Worm (Caenorhabditis elegans) whole organism, L2 larva: ENCODE measurements around the gene act-5.

Experiments
- C34F6.9 ChIP-seq: fragments of 150-350 bp; optimal IDR thresholded peaks from 2 replicates; lab custom pipeline; 2014; ENCODE audit warnings: missing biosample characterization, missing genetic modification characterization
- F13H6.1 ChIP-seq: sonication (generic microtip); optimal IDR thresholded peaks from 2 replicates; lab custom pipeline; 2016; ENCODE audit warnings: missing genetic modification characterization, missing compliant biosample characterization
- ZK546.5 ChIP-seq: sonication (generic microtip); optimal IDR thresholded peaks from 2 replicates; lab custom pipeline; 2017; ENCODE audit warnings: missing biosample characterization, missing genetic modification characterization
- alr-1 ChIP-seq: fragments of 150-350 bp; optimal IDR thresholded peaks from 2 replicates; lab custom pipeline; 2014; ENCODE audit warnings: missing biosample characterization, missing genetic modification characterization
- aly-2 ChIP-seq: fragments of 150-350 bp; optimal IDR thresholded peaks from 2 replicates; lab custom pipeline; 2014; ENCODE audit warnings: missing biosample characterization, missing genetic modification characterization
- ama-1 ChIP-seq: fragments of 150-350 bp; optimal IDR thresholded peaks from 2 replicates; lab custom pipeline; 2018; ENCODE audit warnings: inconsistent platforms
- blmp-1 ChIP-seq: sonication (generic microtip); optimal IDR thresholded peaks from 2 replicates; lab custom pipeline; 2017; ENCODE audit warnings: missing genetic modification characterization, mild to moderate bottlenecking, missing compliant biosample characterization, antibody characterized with exemption, moderate library complexity; ENCODE audit not compliant: insufficient read depth
- ceh-16 ChIP-seq: fragments of 150-350 bp; optimal IDR thresholded peaks from 2 replicates; lab custom pipeline; 2014; ENCODE audit warnings: missing biosample characterization, missing genetic modification characterization
- elt-1 ChIP-seq: fragments of 150-350 bp; optimal IDR thresholded peaks from 2 replicates; lab custom pipeline; 2014; ENCODE audit warnings: missing biosample characterization, missing genetic modification characterization
- elt-3 ChIP-seq: sonication (generic microtip); optimal IDR thresholded peaks from 2 replicates; lab custom pipeline; 2017; ENCODE audit warnings: missing biosample characterization, missing genetic modification characterization
- fos-1 ChIP-seq: fragments of 150-350 bp; optimal IDR thresholded peaks from 2 replicates; lab custom pipeline; 2014; ENCODE audit warnings: missing biosample characterization, missing genetic modification characterization
- gmeb-1 ChIP-seq: fragments of 150-350 bp; optimal IDR thresholded peaks from 2 replicates; lab custom pipeline; 2014; ENCODE audit warnings: missing biosample characterization, missing genetic modification characterization
- lin-11 ChIP-seq: fragments of 150-350 bp; sonication (generic microtip); optimal IDR thresholded peaks from 2 replicates; lab custom pipeline; 2014; ENCODE audit warnings: missing biosample characterization, missing genetic modification characterization, inconsistent platforms, mixed read lengths
- lin-39 ChIP-seq: fragments of 150-350 bp; optimal IDR thresholded peaks from 2 replicates; lab custom pipeline; 2014; ENCODE audit warnings: missing biosample characterization, missing genetic modification reagents, missing genetic modification characterization
- lsy-2 ChIP-seq, 2 experiments: fragments of 150-350 bp in 1 of 2; sonication (generic microtip) in 1 of 2; optimal IDR thresholded peaks; 2 replicates each; lab custom pipeline; 2014 to 2017; ENCODE audit warnings: missing biosample characterization in 2 of 2, missing genetic modification characterization in 2 of 2
- mab-5 ChIP-seq: fragments of 150-350 bp; optimal IDR thresholded peaks from 2 replicates; lab custom pipeline; 2014; ENCODE audit warnings: missing biosample characterization, missing genetic modification characterization
- mbf-1 ChIP-seq: sonication (generic microtip); optimal IDR thresholded peaks from 2 replicates; lab custom pipeline; 2017; ENCODE audit warnings: missing biosample characterization, missing genetic modification characterization
- mdl-1 ChIP-seq, 2 experiments: fragments of 150-350 bp in 1 of 2; sonication (generic microtip) in 1 of 2; optimal IDR thresholded peaks; 2 replicates each; lab custom pipeline; 2017; ENCODE audit warnings: missing biosample characterization in 2 of 2, missing genetic modification characterization in 2 of 2
- nhr-10 ChIP-seq: sonication (generic microtip); optimal IDR thresholded peaks from 2 replicates; lab custom pipeline; 2017; ENCODE audit warnings: missing biosample characterization, missing genetic modification characterization
- nhr-11 ChIP-seq: fragments of 150-350 bp; optimal IDR thresholded peaks from 2 replicates; lab custom pipeline; 2014; ENCODE audit warnings: missing biosample characterization, missing genetic modification characterization
- nhr-12 ChIP-seq: fragments of 150-350 bp; optimal IDR thresholded peaks from 2 replicates; lab custom pipeline; 2014; ENCODE audit warnings: missing biosample characterization, missing genetic modification characterization
- nhr-129 ChIP-seq: fragments of 150-350 bp; optimal IDR thresholded peaks from 2 replicates; lab custom pipeline; 2014; ENCODE audit warnings: missing biosample characterization, missing genetic modification characterization
- nhr-21 ChIP-seq: fragments of 150-350 bp; optimal IDR thresholded peaks from 2 replicates; lab custom pipeline; 2014; ENCODE audit warnings: missing biosample characterization, missing genetic modification characterization
- nhr-23 ChIP-seq: fragments of 150-350 bp; optimal IDR thresholded peaks from 2 replicates; lab custom pipeline; 2014; ENCODE audit warnings: missing biosample characterization, missing genetic modification reagents, missing genetic modification characterization
- nhr-25 ChIP-seq: fragments of 150-350 bp; sonication (generic microtip); optimal IDR thresholded peaks from 3 replicates; lab custom pipeline; 2014; ENCODE audit warnings: missing biosample characterization, missing genetic modification characterization
- nhr-6 ChIP-seq: fragments of 150-350 bp; optimal IDR thresholded peaks from 2 replicates; lab custom pipeline; 2014; ENCODE audit warnings: missing biosample characterization, missing genetic modification characterization
- nhr-77 ChIP-seq: fragments of 150-350 bp; optimal IDR thresholded peaks from 2 replicates; lab custom pipeline; 2014; ENCODE audit warnings: missing biosample characterization, missing genetic modification characterization
- peb-1 ChIP-seq: fragments of 150-350 bp; optimal IDR thresholded peaks from 2 replicates; lab custom pipeline; 2014; ENCODE audit warnings: missing biosample characterization, missing genetic modification characterization
- sem-4 ChIP-seq: fragments of 150-350 bp; optimal IDR thresholded peaks from 2 replicates; lab custom pipeline; 2014; ENCODE audit warnings: missing biosample characterization, missing genetic modification reagents, missing genetic modification characterization
- snpc-4 ChIP-seq: fragments of 150-350 bp; optimal IDR thresholded peaks from 2 replicates; lab custom pipeline; 2014; ENCODE audit warnings: missing biosample characterization, missing genetic modification characterization
- unc-55 ChIP-seq: fragments of 150-350 bp; sonication (generic microtip); optimal IDR thresholded peaks from 3 replicates; lab custom pipeline; 2014; ENCODE audit warnings: missing biosample characterization, missing genetic modification reagents, missing genetic modification characterization
- zag-1 ChIP-seq: fragments of 150-350 bp; optimal IDR thresholded peaks from 2 replicates; lab custom pipeline; 2014; ENCODE audit warnings: missing biosample characterization, missing genetic modification characterization
- ztf-1 ChIP-seq: fragments of 200-800 bp; sonication (Bioruptor generic); conservative IDR thresholded peaks from 2 replicates; pipeline ENCODE4 v1.3.6; 2022; ENCODE audit warnings: missing genetic modification characterization, missing compliant biosample characterization
- ztf-11 ChIP-seq: sonication (generic microtip); optimal IDR thresholded peaks from 2 replicates; lab custom pipeline; 2017; ENCODE audit warnings: missing biosample characterization, missing genetic modification characterization
- ztf-4 ChIP-seq: fragments of 150-350 bp; optimal IDR thresholded peaks from 2 replicates; lab custom pipeline; 2014; ENCODE audit warnings: missing biosample characterization, missing genetic modification characterization

Gene act-5

DNA sequence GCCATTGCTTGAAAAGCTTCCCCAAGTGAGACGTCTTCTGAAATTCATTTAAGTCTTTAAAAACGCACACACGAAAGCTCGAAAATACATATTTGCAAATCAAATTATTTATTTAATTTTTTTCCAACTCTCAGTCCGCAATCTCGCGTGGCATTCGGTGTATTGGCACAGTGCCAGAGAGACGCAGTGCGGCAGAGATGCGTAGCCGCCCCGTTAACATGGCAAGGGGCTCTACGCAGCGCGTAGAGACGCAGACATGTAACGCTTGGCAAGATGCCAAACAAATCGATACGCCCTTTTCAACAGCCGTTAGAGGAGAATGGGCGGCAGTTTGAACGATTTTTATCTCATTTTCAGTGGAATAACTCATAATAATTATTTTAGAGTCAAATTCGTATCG is 37.7 kb upstream of the act-5 start, which contains the start of the genes drr-2 and set-16 (continued):
- no peak for TF ChIP-seq mbf-1 (tag; lab: Kevin White, UChicago)
- peak; percentile 95 for TF ChIP-seq nhr-6 (tag; lab: Kevin White, UChicago)
- no peak for TF ChIP-seq ztf-1 (GFP tag; lab: Robert Waterston, UW)
- TF ChIP-seq sem-4, result peak; percentile 97
- TF ChIP-seq unc-55 (GFP tag; lab: Kevin White, UChicago), result peak; percentile 99
- TF ChIP-seq snpc-4 (tag; lab: Kevin White, UChicago), result peak; percentile 90
- TF ChIP-seq nhr-129 (tag; lab: Kevin White, UChicago), result peak; percentile 95

DNA sequence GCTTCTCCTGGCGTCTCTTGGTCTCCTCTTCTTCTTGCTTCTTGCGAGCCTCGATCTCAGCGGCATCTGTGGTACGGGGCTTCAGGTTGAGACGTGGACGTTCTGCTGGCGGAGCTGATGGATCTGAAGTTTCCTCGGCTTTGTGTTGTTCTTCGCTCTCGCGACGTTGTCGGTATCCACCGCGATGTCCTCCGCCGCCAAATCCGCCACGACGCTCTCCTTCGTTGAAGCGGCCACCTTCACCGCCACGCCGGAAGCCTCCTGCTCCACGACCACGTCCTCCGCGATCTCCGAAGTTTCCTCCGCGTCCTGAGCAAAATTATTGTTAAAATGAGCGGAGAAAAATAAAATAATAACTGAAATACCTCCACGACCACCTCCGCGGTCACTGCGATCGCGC is 36.9 kb upstream of the act-5 start:
- TF ChIP-seq F13H6.1 (no peak), nhr-12 (no peak), lsy-2 (tag; optimal IDR thresholded peaks at IDR 0.05; lab: Kevin White, UChicago) (no peak), lin-11 (tag; lab: Kevin White, UChicago) (no peak), fos-1 (tag; lab: Kevin White, UChicago) (no peak), elt-3 (tag; lab: Kevin White, UChicago) (no peak), nhr-21 (tag; lab: Kevin White, UChicago) (no peak), nhr-11 (no peak), ztf-4 (no peak), gmeb-1 (tag; lab: Kevin White, UChicago) (no peak), zag-1 (tag; lab: Kevin White, UChicago) (no peak), alr-1 (no peak), lin-39 (tag; lab: Kevin White, UChicago) (no peak), nhr-6 (tag; lab: Kevin White, UChicago) (no peak), blmp-1 (tag; lab: Kevin White, UChicago) (no peak), C34F6.9 (tag; lab: Kevin White, UChicago) (no peak)

DNA sequence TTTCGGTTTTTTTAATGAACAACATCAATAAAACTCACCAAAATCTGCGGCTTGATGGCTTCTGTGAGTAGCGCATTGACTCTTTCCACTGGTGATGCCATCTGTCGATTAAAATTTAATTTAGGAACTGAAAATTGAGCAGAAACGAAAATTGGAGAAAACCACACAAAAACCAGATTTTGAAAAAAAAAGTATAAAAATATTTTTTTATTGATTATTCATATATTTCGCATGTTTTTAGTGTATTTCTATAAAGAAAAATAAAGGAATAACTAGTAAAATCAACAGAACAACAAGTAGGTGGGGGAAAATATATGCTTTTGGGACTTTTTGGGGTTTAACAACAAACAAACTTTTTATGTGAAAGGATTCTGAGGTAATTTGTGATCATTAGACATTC is 36.4 kb upstream of the act-5 start, which contains the start of gene T12D8.10:
T12D8.10 (minus strand) TSS at position 101 of the 400 bp plus-strand sequence.
- no peak for TF ChIP-seq nhr-10 (tag; lab: Kevin White, UChicago)
- TF ChIP-seq ceh-16 (tag; lab: Kevin White, UChicago), result no peak
- TF ChIP-seq nhr-77 (tag; lab: Kevin White, UChicago), result no peak

DNA sequence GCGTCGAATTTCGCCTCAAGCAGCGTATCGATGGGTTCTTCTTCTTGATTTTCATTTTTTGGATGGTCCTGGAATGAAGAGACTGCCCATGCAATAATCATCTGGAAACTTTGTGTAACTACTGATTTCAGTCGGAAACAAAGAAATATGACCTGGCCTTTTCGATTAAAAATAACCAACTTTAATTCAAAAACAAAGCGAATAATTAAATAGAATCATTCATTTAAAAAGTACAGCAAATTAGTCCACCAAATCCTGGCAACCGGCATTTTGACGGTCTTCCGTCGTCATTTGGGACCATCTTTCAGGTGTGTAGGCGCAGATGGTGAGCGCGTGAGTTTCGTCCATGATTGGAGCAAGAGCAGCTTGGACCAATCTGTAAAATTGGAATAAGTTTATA is 35.7 kb upstream of the act-5 start, which contains the start of gene acbp-5:
acbp-5 (minus strand) TSS at position 101 of the 400 bp plus-strand sequence.
- no peak for TF ChIP-seq gmeb-1 (tag; lab: Kevin White, UChicago)
- TF ChIP-seq ZK546.5 (tag; lab: Kevin White, UChicago), result no peak
- no peak for TF ChIP-seq peb-1 (tag; lab: Kevin White, UChicago)

DNA sequence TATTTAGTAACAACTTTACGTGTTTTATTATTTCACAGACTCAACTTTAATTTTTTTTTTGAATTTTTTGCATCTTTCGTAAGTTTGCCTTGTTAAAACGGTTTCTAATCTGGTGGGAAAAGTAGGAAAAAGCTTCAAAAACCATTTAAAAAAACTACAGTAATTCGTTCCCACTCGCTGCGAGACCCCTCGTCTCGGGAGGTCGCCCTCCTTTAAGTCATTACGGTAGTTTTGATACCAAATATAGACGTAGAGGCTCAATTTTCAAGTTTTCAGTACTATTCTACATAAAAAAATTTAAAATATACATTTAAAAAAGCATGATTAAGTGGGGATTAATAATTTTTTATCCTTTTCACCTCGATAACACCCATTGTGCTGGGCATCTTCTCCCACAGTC is 35.0 kb upstream of the act-5 start:
- TF ChIP-seq nhr-10 (tag; lab: Kevin White, UChicago) (no peak), nhr-21 (tag; lab: Kevin White, UChicago) (no peak), nhr-25 (tag; lab: Kevin White, UChicago) (no peak), ama-1 (lab: Kevin White, UChicago) (no peak), mab-5 (no peak), aly-2 (no peak), ztf-11 (tag; lab: Kevin White, UChicago) (no peak), mdl-1 (tag; optimal IDR thresholded peaks at IDR 0.05; lab: Kevin White, UChicago) (no peak), nhr-129 (tag; lab: Kevin White, UChicago) (no peak), lsy-2 (tag; optimal IDR thresholded peaks at IDR 0.05; lab: Kevin White, UChicago) (no peak), fos-1 (tag; lab: Kevin White, UChicago) (no peak), nhr-12 (no peak), elt-1 (tag; lab: Kevin White, UChicago) (no peak), ztf-1 (GFP tag; lab: Robert Waterston, UW) (no peak), nhr-23 (tag; lab: Kevin White, UChicago) (no peak)
